Worm (Caenorhabditis elegans): ENCODE results near the gene M03A8.3.
A peak's percentile ranks its signal among the peaks of the same experiment; 100 is the strongest.

M03A8.3 gene

ce11 chrX:6808239-6808638 lies 8.4 kb downstream of the M03A8.3 start:
- TF ChIP-seq madf-2 (tag; optimal IDR thresholded peaks at IDR 0.05) (no peak), sox-2 (GFP tag; IDR thresholded peaks at IDR 0.05) (no peak)

DNA sequence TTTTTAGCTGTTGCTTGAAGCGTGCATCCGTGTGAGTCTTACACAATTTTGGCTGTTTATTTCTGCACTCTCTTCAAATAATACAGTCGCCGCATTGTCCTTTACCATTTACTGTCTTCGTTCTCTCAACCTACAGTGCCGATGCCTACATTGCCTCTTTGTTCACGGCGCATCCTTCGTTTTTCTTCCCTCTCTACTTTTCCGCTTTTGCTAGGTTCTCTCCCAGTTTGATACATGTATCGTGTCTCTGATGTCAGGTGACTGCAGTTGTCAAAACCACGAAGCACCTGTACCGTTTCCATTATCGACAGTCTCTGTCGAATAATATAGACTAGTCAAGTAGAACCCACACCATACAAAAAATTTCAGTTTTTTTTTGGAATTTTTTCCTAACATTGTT lies 8.8 kb downstream of the M03A8.3 start:
- TF ChIP-seq ceh-30 (tag; optimal IDR thresholded peaks at IDR 0.05) (no peak), mec-3 (tag; optimal IDR thresholded peaks at IDR 0.05; ENCODE audit: borderline replicate concordance) (peak; percentile 3)

- TF ChIP-seq syd-9 (tag; optimal IDR thresholded peaks at IDR 0.05) (no peak), ceh-31 (tag; optimal IDR thresholded peaks at IDR 0.05) (peak; percentile 38)
These were observed 13.2 kb downstream of the M03A8.3 start for ce11 chrX:6813025-6813424.

DNA sequence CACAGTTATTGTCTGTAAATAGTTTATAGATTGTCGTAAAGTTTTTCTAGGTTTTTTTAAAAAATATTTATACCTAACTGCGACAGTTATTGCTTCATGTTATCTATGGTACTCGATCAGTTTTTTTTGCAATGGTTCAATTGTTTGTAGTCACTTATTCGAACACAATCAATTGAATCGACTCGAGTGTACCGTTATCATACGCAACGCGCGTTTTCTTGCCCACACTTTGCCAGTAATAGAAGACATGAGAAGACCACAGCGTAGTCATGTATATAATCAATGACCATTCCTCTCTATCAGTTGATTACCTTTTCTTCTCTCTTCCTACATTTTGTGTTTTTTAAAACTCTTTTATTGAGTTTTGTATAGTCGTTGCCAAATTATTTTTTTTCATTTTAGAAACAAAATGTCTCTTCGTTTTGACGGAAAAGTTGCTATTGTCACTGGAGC lies 18.2 kb downstream of the M03A8.3 start, which contains the start of gene dhs-28:
TSS of gene dhs-28 (plus strand) at position 403 of the 453 bp plus-strand sequence.
- TF ChIP-seq elt-2 (tag; optimal IDR thresholded peaks at IDR 0.05) (peak; percentile 56), ceh-22 (tag; optimal IDR thresholded peaks at IDR 0.05) (no peak)

- TF ChIP-seq fax-1 (tag; optimal IDR thresholded peaks at IDR 0.05): no peak
- TF ChIP-seq C08G9.2 (tag; optimal IDR thresholded peaks at IDR 0.05): no peak
- no peak for TF ChIP-seq ceh-24 (tag; optimal IDR thresholded peaks at IDR 0.05)
- TF ChIP-seq pag-3 (tag; optimal IDR thresholded peaks at IDR 0.05; ENCODE audit: borderline replicate concordance): no peak
- no peak for TF ChIP-seq ceh-34 (tag; optimal IDR thresholded peaks at IDR 0.05)
- no peak for TF ChIP-seq K09A11.1 (tag; optimal IDR thresholded peaks at IDR 0.05; ENCODE audit: insufficient read depth)
- no peak for TF ChIP-seq pha-2 (tag; optimal IDR thresholded peaks at IDR 0.05)
- no peak for TF ChIP-seq ceh-48 (tag; optimal IDR thresholded peaks at IDR 0.05)
- no peak for TF ChIP-seq syd-9 (tag; optimal IDR thresholded peaks at IDR 0.05)
- no peak for TF ChIP-seq rnt-1 (tag; optimal IDR thresholded peaks at IDR 0.05)
- no peak for TF ChIP-seq ttx-3 (tag; optimal IDR thresholded peaks at IDR 0.05)
- TF ChIP-seq Y22D7AL.16 (tag; optimal IDR thresholded peaks at IDR 0.05): no peak
- no peak for TF ChIP-seq unc-3 (GFP tag; conservative IDR thresholded peaks at IDR 0.05)
- TF ChIP-seq unc-3 (tag; optimal IDR thresholded peaks at IDR 0.05): no peak
- TF ChIP-seq gmeb-2 (tag; optimal IDR thresholded peaks at IDR 0.05): no peak
- no peak for TF ChIP-seq T23F11.4 (GFP tag; optimal IDR thresholded peaks at IDR 0.05)
- TF ChIP-seq F13H6.1 (tag; optimal IDR thresholded peaks at IDR 0.05): no peak
- TF ChIP-seq ceh-22 (tag; optimal IDR thresholded peaks at IDR 0.05): no peak
- no peak for TF ChIP-seq ceh-45 (GFP tag; IDR thresholded peaks at IDR 0.05)
These were observed 19.3 kb downstream of the M03A8.3 start for ce11 chrX:6819135-6819534.

DNA sequence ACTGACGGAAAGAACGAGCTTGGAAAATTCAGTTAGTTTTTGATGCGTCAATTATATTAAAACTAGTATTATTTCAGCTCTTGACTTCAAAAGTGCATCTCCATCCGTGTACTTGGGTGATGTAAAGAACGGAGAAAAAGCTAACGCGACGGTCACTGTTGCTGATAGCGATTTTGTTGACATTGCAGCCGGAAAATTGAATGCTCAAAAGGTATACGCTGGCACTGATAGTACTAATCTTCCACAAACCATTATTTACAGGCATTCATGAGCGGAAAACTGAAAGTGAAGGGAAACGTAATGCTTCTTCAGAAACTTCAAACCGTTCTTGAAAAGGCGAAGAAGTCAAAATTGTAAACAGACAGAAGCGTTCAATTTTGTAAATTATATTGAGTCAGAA lies 19.8 kb downstream of the M03A8.3 start:
- TF ChIP-seq elt-2 (tag; optimal IDR thresholded peaks at IDR 0.05): peak; percentile 2
- TF ChIP-seq npax-4 (tag; optimal IDR thresholded peaks at IDR 0.05): no peak

DNA sequence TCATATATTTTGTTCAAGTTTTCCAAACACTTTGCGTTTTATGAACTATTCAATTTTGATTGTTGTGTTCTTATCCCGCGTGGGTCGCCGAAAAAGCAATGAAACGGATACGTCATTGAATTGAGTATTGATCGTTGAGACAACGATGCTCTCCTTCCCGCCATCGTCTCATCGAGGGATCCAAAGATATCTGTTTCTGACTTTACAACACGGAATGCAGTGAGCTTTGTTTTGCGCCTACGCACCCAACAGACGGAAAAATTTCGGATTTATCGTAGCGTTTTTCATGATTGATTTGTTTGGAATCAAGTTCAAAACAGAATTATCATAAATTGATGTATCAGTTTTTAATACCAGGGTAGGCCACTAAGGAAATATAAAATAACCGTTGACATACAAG lies 22.7 kb downstream of the M03A8.3 start:
- TF ChIP-seq hlh-6 (tag; optimal IDR thresholded peaks at IDR 0.05): no peak
- no peak for TF ChIP-seq che-1 (tag; optimal IDR thresholded peaks at IDR 0.05)
- no peak for TF ChIP-seq nfya-1 (tag; optimal IDR thresholded peaks at IDR 0.05)
- no peak for TF ChIP-seq ceh-48 (tag; optimal IDR thresholded peaks at IDR 0.05)
- no peak for TF ChIP-seq ceh-19 (GFP tag; optimal IDR thresholded peaks at IDR 0.05)

Measured in whole organism, late embryonic.